Fruit fly (Drosophila melanogaster) whole organism, embryonic: ENCODE data around the gene CG9986.
A peak's percentile ranks its signal among the peaks of the same experiment; 100 is the strongest.

Experiments
- Bdp1 ChIP-seq: fragments of 200-800 bp; sonication (Bioruptor generic); optimal IDR thresholded peaks from 3 replicates; lab custom pipeline; 2016; ENCODE audit warnings: missing biosample characterization, missing genetic modification characterization
- CG10267 ChIP-seq: fragments of 200-800 bp; sonication (Bioruptor generic); optimal IDR thresholded peaks from 2 replicates; lab custom pipeline; 2018; ENCODE audit warnings: missing biosample characterization, mild to moderate bottlenecking, missing genetic modification characterization, moderate library complexity
- CG10654 ChIP-seq: fragments of 200-800 bp; sonication (Bioruptor generic); optimal IDR thresholded peaks from 2 replicates; lab custom pipeline; 2016; ENCODE audit warnings: missing biosample characterization, missing genetic modification characterization
- CG14965 ChIP-seq: fragments of 200-800 bp; sonication (Bioruptor generic); optimal IDR thresholded peaks from 2 replicates; lab custom pipeline; 2016; ENCODE audit warnings: missing biosample characterization, missing genetic modification characterization, borderline replicate concordance
- CG15514 ChIP-seq: fragments of 200-800 bp; sonication (Bioruptor generic); optimal IDR thresholded peaks from 3 replicates; lab custom pipeline; 2017; ENCODE audit warnings: missing biosample characterization, missing genetic modification characterization, mild to moderate bottlenecking, moderate library complexity, missing genetic modification reagents
- CG18476 ChIP-seq: fragments of 200-800 bp; sonication (Bioruptor generic); optimal IDR thresholded peaks from 2 replicates; lab custom pipeline; 2016; ENCODE audit warnings: missing biosample characterization, mild to moderate bottlenecking, missing genetic modification characterization
- CG3838 ChIP-seq: fragments of 200-800 bp; sonication (Bioruptor generic); optimal IDR thresholded peaks from 3 replicates; lab custom pipeline; 2016; ENCODE audit warnings: missing biosample characterization, missing genetic modification characterization
- CG4617 ChIP-seq: fragments of 200-800 bp; sonication (Bioruptor generic); optimal IDR thresholded peaks from 3 replicates; lab custom pipeline; 2016; ENCODE audit warnings: missing biosample characterization, missing genetic modification characterization, borderline replicate concordance
- CG4854 ChIP-seq: fragments of 200-800 bp; sonication (Bioruptor generic); optimal IDR thresholded peaks from 2 replicates; lab custom pipeline; 2016; ENCODE audit warnings: missing biosample characterization, missing genetic modification characterization, inconsistent platforms
- CG5180 ChIP-seq: fragments of 200-800 bp; sonication (Bioruptor generic); optimal IDR thresholded peaks from 3 replicates; lab custom pipeline; 2017; ENCODE audit warnings: missing biosample characterization, missing genetic modification characterization, mild to moderate bottlenecking, moderate library complexity, missing genetic modification reagents
- CG5245 ChIP-seq: fragments of 200-800 bp; sonication (Bioruptor generic); optimal IDR thresholded peaks from 3 replicates; lab custom pipeline; 2016; ENCODE audit warnings: missing biosample characterization, missing genetic modification characterization
- CG6683 ChIP-seq: fragments of 200-800 bp; sonication (Bioruptor generic); optimal IDR thresholded peaks from 2 replicates; lab custom pipeline; 2017; ENCODE audit warnings: missing biosample characterization, mild to moderate bottlenecking, missing genetic modification characterization, missing genetic modification reagents
- CG7928 ChIP-seq: fragments of 200-800 bp; sonication (Bioruptor generic); optimal IDR thresholded peaks from 2 replicates; lab custom pipeline; 2017; ENCODE audit warnings: missing biosample characterization, mild to moderate bottlenecking, missing genetic modification characterization
- CG9876 ChIP-seq: fragments of 200-800 bp; sonication (Bioruptor generic); optimal IDR thresholded peaks from 2 replicates; lab custom pipeline; 2016; ENCODE audit warnings: missing biosample characterization, missing genetic modification characterization
- D19A ChIP-seq: fragments of 200-800 bp; optimal IDR thresholded peaks from 3 replicates; lab custom pipeline; 2019; ENCODE audit warnings: missing biosample characterization, mild to moderate bottlenecking, missing genetic modification characterization, moderate library complexity
- D19B ChIP-seq: fragments of 200-800 bp; sonication (Bioruptor generic); optimal IDR thresholded peaks from 2 replicates; lab custom pipeline; 2017; ENCODE audit warnings: missing biosample characterization, mild to moderate bottlenecking, missing genetic modification characterization
- Dad ChIP-seq: fragments of 200-800 bp; sonication (Bioruptor generic); optimal IDR thresholded peaks from 3 replicates; lab custom pipeline; 2016; ENCODE audit warnings: missing biosample characterization, missing genetic modification characterization
- E2f1 ChIP-seq: fragments of 200-800 bp; sonication (Bioruptor generic); IDR thresholded peaks from 2 replicates; pipeline ENCODE4 v1.3.6; 2022; ENCODE audit warnings: missing biosample characterization, missing genetic modification characterization
- Fer1 ChIP-seq: fragments of 200-800 bp; sonication (Bioruptor generic); optimal IDR thresholded peaks from 2 replicates; lab custom pipeline; 2017; ENCODE audit warnings: missing biosample characterization, mild to moderate bottlenecking, missing genetic modification characterization
- GATAe ChIP-seq: fragments of 200-800 bp; sonication (Bioruptor generic); conservative IDR thresholded peaks from 2 replicates; pipeline ENCODE4 v1.3.6; 2022; ENCODE audit warnings: missing biosample characterization, missing genetic modification characterization
- HLH4C ChIP-seq: fragments of 200-800 bp; sonication (Bioruptor generic); IDR thresholded peaks from 3 replicates; pipeline ENCODE4 v1.3.6; 2022; ENCODE audit warnings: missing biosample characterization, missing genetic modification characterization; ENCODE audit not compliant: partially characterized antibody
- Hr3 ChIP-seq: fragments of 200-800 bp; sonication (Bioruptor generic); optimal IDR thresholded peaks from 3 replicates; lab custom pipeline; 2016; ENCODE audit warnings: missing biosample characterization, missing genetic modification characterization
- Mrtf ChIP-seq: fragments of 200-800 bp; sonication (Bioruptor generic); IDR thresholded peaks from 3 replicates; pipeline ENCODE4 v1.3.6; 2022; ENCODE audit warnings: missing biosample characterization, missing genetic modification characterization
- Nf-YC ChIP-seq: fragments of 200-800 bp; optimal IDR thresholded peaks from 3 replicates; lab custom pipeline; 2019; ENCODE audit warnings: missing biosample characterization, mild to moderate bottlenecking, missing genetic modification characterization, moderate library complexity
- Ravus ChIP-seq: fragments of 200-800 bp; sonication (Bioruptor generic); IDR thresholded peaks from 2 replicates; pipeline ENCODE4 v1.3.6; 2022; ENCODE audit warnings: missing biosample characterization, missing genetic modification characterization
- Scr ChIP-seq: fragments of 200-800 bp; sonication (Bioruptor generic); IDR thresholded peaks from 2 replicates; pipeline ENCODE4 v1.3.6; 2022; ENCODE audit warnings: missing biosample characterization, missing genetic modification characterization; ENCODE audit not compliant: partially characterized antibody
- Sox100B ChIP-seq: fragments of 200-800 bp; sonication (Bioruptor generic); optimal IDR thresholded peaks from 3 replicates; lab custom pipeline; 2018; ENCODE audit warnings: missing biosample characterization, mild to moderate bottlenecking, missing genetic modification characterization
- br ChIP-seq: fragments of >200 bp; optimal IDR thresholded peaks from 2 replicates; lab custom pipeline; 2017
- chinmo ChIP-seq: fragments of 200-800 bp; sonication (Bioruptor generic); IDR thresholded peaks from 4 replicates; pipeline ENCODE4 v1.3.6; 2022; ENCODE audit warnings: missing biosample characterization, missing genetic modification characterization; ENCODE audit not compliant: partially characterized antibody
- danr ChIP-seq: fragments of 200-800 bp; sonication (Bioruptor generic); IDR thresholded peaks from 2 replicates; pipeline ENCODE4 v1.3.6; 2022; ENCODE audit warnings: missing biosample characterization, missing genetic modification characterization
- dmrt11E ChIP-seq: fragments of 200-800 bp; sonication (Bioruptor generic); optimal IDR thresholded peaks from 3 replicates; lab custom pipeline; 2018; ENCODE audit warnings: missing biosample characterization, mild to moderate bottlenecking, missing genetic modification characterization, moderate library complexity
- esg ChIP-seq: fragments of 200-800 bp; sonication (Bioruptor generic); conservative IDR thresholded peaks from 2 replicates; pipeline ENCODE4 v1.3.6; 2022; ENCODE audit warnings: missing biosample characterization, missing genetic modification characterization
- grau ChIP-seq: fragments of 200-800 bp; optimal IDR thresholded peaks from 3 replicates; lab custom pipeline; 2019; ENCODE audit warnings: missing biosample characterization, mild to moderate bottlenecking, missing genetic modification characterization, moderate library complexity
- her ChIP-seq: fragments of 200-800 bp; sonication (Bioruptor generic); optimal IDR thresholded peaks from 2 replicates; lab custom pipeline; 2016; ENCODE audit warnings: missing biosample characterization, missing genetic modification characterization
- insv ChIP-seq, 2 experiments: fragments of 200-800 bp; sonication (Bioruptor generic); optimal IDR thresholded peaks; 3 replicates each; lab custom pipeline; 2016 to 2018; ENCODE audit warnings: missing biosample characterization in 2 of 2, missing genetic modification characterization in 2 of 2
- inv ChIP-seq: fragments of 200-800 bp; sonication (Bioruptor generic); IDR thresholded peaks from 2 replicates; pipeline ENCODE4 v1.3.6; 2022; ENCODE audit warnings: missing biosample characterization, missing genetic modification characterization; ENCODE audit not compliant: partially characterized antibody
- lbe ChIP-seq: fragments of 200-800 bp; sonication (Bioruptor generic); optimal IDR thresholded peaks from 2 replicates; lab custom pipeline; 2016; ENCODE audit warnings: missing biosample characterization, mild to moderate bottlenecking, missing genetic modification characterization
- lilli ChIP-seq: fragments of 200-800 bp; sonication (Bioruptor generic); optimal IDR thresholded peaks from 3 replicates; lab custom pipeline; 2016; ENCODE audit warnings: missing biosample characterization, missing genetic modification characterization
- lmd ChIP-seq: fragments of 200-800 bp; sonication (Bioruptor generic); IDR thresholded peaks from 2 replicates; pipeline ENCODE4 v1.3.6; 2022; ENCODE audit warnings: missing biosample characterization, missing genetic modification characterization
- mam ChIP-seq: fragments of 200-800 bp; sonication (Bioruptor generic); optimal IDR thresholded peaks from 3 replicates; lab custom pipeline; 2016; ENCODE audit warnings: missing biosample characterization, missing genetic modification characterization
- peb ChIP-seq: fragments of 200-800 bp; sonication (Bioruptor generic); IDR thresholded peaks from 2 replicates; pipeline ENCODE4 v1.3.6; 2022; ENCODE audit warnings: missing biosample characterization, missing genetic modification characterization
- pfk ChIP-seq: fragments of 200-800 bp; sonication (Bioruptor generic); optimal IDR thresholded peaks from 2 replicates; lab custom pipeline; 2018; ENCODE audit warnings: missing biosample characterization, mild to moderate bottlenecking, missing genetic modification characterization, moderate library complexity
- pzg ChIP-seq: fragments of 200-800 bp; sonication (Bioruptor generic); optimal IDR thresholded peaks from 3 replicates; lab custom pipeline; 2018; ENCODE audit warnings: missing biosample characterization, mild to moderate bottlenecking, missing genetic modification characterization, moderate library complexity
- sc ChIP-seq, 3 experiments: fragments of >200 bp in 2 of 3; fragments of 200-800 bp in 1 of 3; sonication (Bioruptor generic) in 1 of 3; optimal IDR thresholded peaks; 2 replicates in 2 of 3; 3 replicates in 1 of 3; lab custom pipeline; 2017; ENCODE audit warnings: mild to moderate bottlenecking in 1 of 3, missing biosample characterization in 1 of 3, missing genetic modification characterization in 1 of 3, missing genetic modification reagents in 1 of 3
- sens-2 ChIP-seq: fragments of 200-800 bp; sonication (Bioruptor generic); IDR thresholded peaks from 2 replicates; pipeline ENCODE4 v1.3.6; 2022; ENCODE audit warnings: missing biosample characterization, missing genetic modification characterization
- sisA ChIP-seq: fragments of 200-800 bp; sonication (Bioruptor generic); IDR thresholded peaks from 2 replicates; pipeline ENCODE4 v1.3.6; 2022; ENCODE audit warnings: missing biosample characterization, missing genetic modification characterization
- tap ChIP-seq: fragments of 200-800 bp; optimal IDR thresholded peaks from 3 replicates; lab custom pipeline; 2019; ENCODE audit warnings: missing biosample characterization, mild to moderate bottlenecking, missing genetic modification characterization, moderate library complexity
- tup ChIP-seq: fragments of 200-800 bp; sonication (Bioruptor generic); optimal IDR thresholded peaks from 2 replicates; lab custom pipeline; 2016; ENCODE audit warnings: missing biosample characterization, mild to moderate bottlenecking, missing genetic modification characterization, moderate library complexity
- zen2 ChIP-seq: fragments of 200-800 bp; sonication (Bioruptor generic); IDR thresholded peaks from 3 replicates; pipeline ENCODE4 v1.3.6; 2022; ENCODE audit warnings: missing biosample characterization, missing genetic modification characterization; ENCODE audit not compliant: partially characterized antibody

CG9986 gene

DNA sequence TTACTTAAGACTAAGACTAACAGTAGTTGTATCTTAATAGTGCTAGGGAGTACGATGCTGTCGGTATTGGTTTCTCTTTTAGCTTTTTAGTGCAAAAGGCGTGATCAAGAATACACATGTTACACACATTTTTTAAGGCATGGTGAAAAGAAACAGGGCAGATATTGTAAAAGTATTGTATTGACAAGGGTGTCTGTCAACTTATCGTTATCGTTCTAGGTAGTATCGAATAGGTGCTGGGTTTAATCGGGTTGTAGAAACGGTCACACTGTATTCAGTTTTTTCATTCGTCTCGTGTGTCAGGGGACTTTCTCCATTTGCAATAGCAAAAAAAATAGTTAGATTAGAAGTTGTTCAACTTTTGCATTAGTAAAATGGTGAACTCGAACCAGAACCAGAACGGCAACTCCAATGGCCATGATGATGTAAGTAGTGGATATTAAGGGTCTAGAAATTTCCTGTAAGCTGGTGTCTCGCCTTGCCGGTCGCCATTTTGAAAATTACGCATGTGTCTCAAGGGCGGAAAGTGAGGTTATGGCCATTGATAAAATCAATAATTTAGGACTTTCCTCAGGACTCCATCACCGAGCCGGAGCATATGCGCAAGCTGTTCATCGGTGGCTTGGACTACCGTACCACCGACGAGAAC, 5.6 kb upstream of the CG9986 start (continued):
- TF ChIP-seq CG18476 (GFP tag; lab: Kevin White, UChicago), result no peak
- TF ChIP-seq sisA (GFP tag; lab: Robert Waterston, UW), result no peak
- no peak for TF ChIP-seq CG9876 (GFP tag; lab: Kevin White, UChicago)
- no peak for TF ChIP-seq grau (tag; lab: Kevin White, UChicago)
- TF ChIP-seq insv (GFP tag; optimal IDR thresholded peaks at IDR 0.05; lab: Kevin White, UChicago), result peak in 1 of 2 experiments; percentile 2
- peak; percentile 13 for TF ChIP-seq CG4617 (GFP tag; lab: Kevin White, UChicago)
- peak; percentile 19 for TF ChIP-seq her (GFP tag; lab: Kevin White, UChicago)
- no peak for TF ChIP-seq Ravus (GFP tag; lab: Robert Waterston, UW)
- TF ChIP-seq Fer1 (GFP tag; lab: Kevin White, UChicago), result peak; percentile 2
- TF ChIP-seq danr (GFP tag; lab: Robert Waterston, UW), result no peak
- TF ChIP-seq CG15514 (GFP tag; lab: Kevin White, UChicago), result peak; percentile 57
- TF ChIP-seq dmrt11E, result no peak
- no peak for TF ChIP-seq Mrtf (GFP tag; lab: Robert Waterston, UW)
- no peak for TF ChIP-seq CG10654 (GFP tag; lab: Kevin White, UChicago)
- TF ChIP-seq CG6683 (GFP tag; lab: Kevin White, UChicago), result no peak
- no peak for TF ChIP-seq sc (optimal IDR thresholded peaks at IDR 0.05; lab: Kevin White, UChicago)
- no peak for TF ChIP-seq sc (GFP tag; optimal IDR thresholded peaks at IDR 0.05; lab: Kevin White, UChicago)
- TF ChIP-seq E2f1 (GFP tag; lab: Robert Waterston, UW), result no peak
- no peak for TF ChIP-seq CG4854 (GFP tag; lab: Kevin White, UChicago)
- TF ChIP-seq HLH4C, result peak; percentile 60; the same call in 2 of the 3 replicates
- no peak for TF ChIP-seq Dad (GFP tag; lab: Kevin White, UChicago)
- TF ChIP-seq sens-2 (GFP tag; lab: Robert Waterston, UW), result no peak
- TF ChIP-seq lbe (GFP tag; lab: Kevin White, UChicago), result no peak
- TF ChIP-seq GATAe (GFP tag; lab: Robert Waterston, UW), result no peak
- TF ChIP-seq Scr (GFP tag; lab: Robert Waterston, UW), result peak; percentile 41; the same call in 1 of the 2 replicates
- no peak for TF ChIP-seq CG5245 (GFP tag; lab: Kevin White, UChicago)
- TF ChIP-seq zen2 (GFP tag; lab: Robert Waterston, UW), result peak; percentile 35; the same call in 1 of the 3 replicates
- no peak for TF ChIP-seq Sox100B (GFP tag; lab: Kevin White, UChicago)
- no peak for TF ChIP-seq D19A (tag; lab: Kevin White, UChicago)
- TF ChIP-seq tup (GFP tag; lab: Kevin White, UChicago), result no peak
- TF ChIP-seq Bdp1 (GFP tag; lab: Kevin White, UChicago), result no peak
- TF ChIP-seq CG7928 (GFP tag; lab: Kevin White, UChicago), result peak; percentile 15
- peak; percentile 34 for TF ChIP-seq lilli
- TF ChIP-seq CG3838 (GFP tag; lab: Kevin White, UChicago), result no peak
- no peak for TF ChIP-seq mam
- TF ChIP-seq CG14965 (GFP tag; lab: Kevin White, UChicago), result no peak
- no peak for TF ChIP-seq peb (GFP tag; lab: Robert Waterston, UW)
- peak; percentile 12 for TF ChIP-seq Nf-YC
- TF ChIP-seq tap (tag; lab: Kevin White, UChicago), result no peak
- peak; percentile 88 for TF ChIP-seq pzg
- no peak for TF ChIP-seq D19B (GFP tag; lab: Kevin White, UChicago)
- peak; percentile 68 for TF ChIP-seq pfk (GFP tag; lab: Kevin White, UChicago)
- 0 out of 4 replicates have a peak, but pooled peaks have one; percentile 71 for TF ChIP-seq chinmo (GFP tag; lab: Robert Waterston, UW)
- no peak for TF ChIP-seq Hr3 (GFP tag; lab: Kevin White, UChicago)
- TF ChIP-seq br (lab: Kevin White, UChicago), result no peak
- no peak for TF ChIP-seq CG5180 (GFP tag; lab: Kevin White, UChicago)
- TF ChIP-seq esg (GFP tag; lab: Robert Waterston, UW), result no peak
- TF ChIP-seq inv, result peak; percentile 43; the same call in 1 of the 2 replicates
- no peak for TF ChIP-seq lmd (GFP tag; lab: Robert Waterston, UW)
- peak; percentile 40 for TF ChIP-seq CG10267 (tag; lab: Kevin White, UChicago)
